Worm (Caenorhabditis elegans): Measurements from ENCODE around the gene C29E4.10.

ce11 chrIII:7958085-7958484 is 20.4 kb downstream of the C29E4.10 start, which contains the start of gene C29E4.11:
- TF ChIP-seq ztf-11 (tag; optimal IDR thresholded peaks at IDR 0.05) (no peak), unc-62 (GFP tag; optimal IDR thresholded peaks at IDR 0.05) (no peak), nhr-12 (tag; optimal IDR thresholded peaks at IDR 0.05) (no peak), unc-39 (tag; optimal IDR thresholded peaks at IDR 0.05) (no peak), elt-1 (tag; optimal IDR thresholded peaks at IDR 0.05; ENCODE audit: borderline replicate concordance, insufficient read depth) (no peak), lin-13 (tag; optimal IDR thresholded peaks at IDR 0.05) (no peak), drap-1 (GFP tag; optimal IDR thresholded peaks at IDR 0.05) (no peak)

Data from whole organism, mixed stage, embryonic.